Fruit fly (Drosophila melanogaster): ENCODE data around the gene CG13038.

DNA sequence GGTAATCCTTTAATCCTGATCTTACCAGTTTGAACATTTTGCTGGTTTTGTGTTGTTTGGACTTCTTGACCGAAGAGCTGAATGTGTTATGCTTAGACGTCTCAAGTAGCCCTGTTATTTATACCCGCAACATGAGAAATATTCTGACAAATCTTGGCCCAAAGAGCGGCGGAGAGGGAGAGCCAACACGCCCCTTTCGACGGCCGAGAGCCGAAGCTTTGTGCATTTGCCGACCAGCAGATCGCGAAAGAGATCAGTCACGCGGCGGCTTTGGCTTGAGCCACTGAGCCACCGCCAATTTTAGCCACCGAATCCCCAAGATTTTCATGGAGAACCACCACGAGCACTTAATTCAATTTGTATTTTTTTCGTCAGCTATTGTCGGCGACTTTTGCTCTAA is 32.2 kb downstream of the CG13038 start, which contains the start of gene CG4962:
- TF ChIP-seq Clk (GFP tag; optimal IDR thresholded peaks at IDR 0.05), result no peak
- no peak for TF ChIP-seq CG1620 (GFP tag; optimal IDR thresholded peaks at IDR 0.05)
- no peak for TF ChIP-seq Crg-1 (GFP tag; optimal IDR thresholded peaks at IDR 0.05)
- no peak for TF ChIP-seq Mnt (GFP tag; optimal IDR thresholded peaks at IDR 0.05)
- no peak for TF ChIP-seq bab1 (GFP tag; optimal IDR thresholded peaks at IDR 0.05)

Measured in whole organism, adult.